Fruit fly (Drosophila melanogaster) whole organism: ENCODE data around the gene Best3.

Experiments
- CG8478 ChIP-seq: fragments of >200 bp; optimal IDR thresholded peaks from 2 replicates; lab custom pipeline; 2018; ENCODE audit warnings: inconsistent platforms
- Dll ChIP-seq: fragments of >200 bp; optimal IDR thresholded peaks from 2 replicates; lab custom pipeline; 2017
- EcR ChIP-seq, 2 experiments: fragments of >200 bp; optimal IDR thresholded peaks; 2 replicates each; lab custom pipeline; 2017; ENCODE audit warnings: missing biosample characterization in 2 of 2, missing genetic modification characterization in 2 of 2, missing genetic modification reagents in 2 of 2
- pan ChIP-seq: fragments of >200 bp; optimal IDR thresholded peaks from 2 replicates; lab custom pipeline; 2017
- psq ChIP-seq: fragments of >200 bp; optimal IDR thresholded peaks from 2 replicates; lab custom pipeline; 2017
- usp ChIP-seq: fragments of >200 bp; optimal IDR thresholded peaks from 2 replicates; lab custom pipeline; 2017; ENCODE audit warnings: missing biosample characterization, missing genetic modification characterization, mixed read lengths

dm6 chr3L:15315400-15315799 lies 12.8 kb upstream of the Best3 start:
- TF ChIP-seq pan (lab: Kevin White, UChicago) (no peak), usp (no peak), Dll (lab: Kevin White, UChicago) (no peak), EcR (GFP tag; optimal IDR thresholded peaks at IDR 0.05; lab: Kevin White, UChicago) (no peak), psq (lab: Kevin White, UChicago) (no peak), CG8478 (no peak)
